Worm (Caenorhabditis elegans) whole organism, midembryonic: ENCODE results near the gene ess-2.

Experiments
- T22C8.4 ChIP-seq: fragments of 200-800 bp; sonication (Bioruptor generic); IDR thresholded peaks from 2 replicates; pipeline ENCODE4 v1.3.6; 2022; ENCODE audit warnings: missing genetic modification characterization, missing compliant biosample characterization
- flt-1 ChIP-seq: fragments of 200-800 bp; sonication (Bioruptor generic); IDR thresholded peaks from 2 replicates; pipeline ENCODE4 v1.3.6; 2022; ENCODE audit warnings: missing genetic modification characterization, missing compliant biosample characterization
- ref-1 ChIP-seq: fragments of 200-800 bp; sonication (Bioruptor generic); conservative IDR thresholded peaks from 2 replicates; pipeline ENCODE4 v1.3.6; 2022; ENCODE audit warnings: missing genetic modification reagents, missing genetic modification characterization, missing compliant biosample characterization
- tab-1 ChIP-seq: fragments of 200-800 bp; sonication (Bioruptor generic); IDR thresholded peaks from 2 replicates; pipeline ENCODE4 v1.3.6; 2022; ENCODE audit warnings: missing genetic modification characterization, missing compliant biosample characterization
- ztf-23 ChIP-seq: fragments of 200-800 bp; sonication (Bioruptor generic); IDR thresholded peaks from 2 replicates; pipeline ENCODE4 v1.3.6; 2022; ENCODE audit warnings: missing genetic modification reagents, missing genetic modification characterization, missing compliant biosample characterization
- ztf-29 ChIP-seq: fragments of 200-800 bp; sonication (Bioruptor generic); IDR thresholded peaks from 2 replicates; pipeline ENCODE4 v1.3.6; 2022; ENCODE audit warnings: missing genetic modification reagents, missing genetic modification characterization, missing compliant biosample characterization

DNA sequence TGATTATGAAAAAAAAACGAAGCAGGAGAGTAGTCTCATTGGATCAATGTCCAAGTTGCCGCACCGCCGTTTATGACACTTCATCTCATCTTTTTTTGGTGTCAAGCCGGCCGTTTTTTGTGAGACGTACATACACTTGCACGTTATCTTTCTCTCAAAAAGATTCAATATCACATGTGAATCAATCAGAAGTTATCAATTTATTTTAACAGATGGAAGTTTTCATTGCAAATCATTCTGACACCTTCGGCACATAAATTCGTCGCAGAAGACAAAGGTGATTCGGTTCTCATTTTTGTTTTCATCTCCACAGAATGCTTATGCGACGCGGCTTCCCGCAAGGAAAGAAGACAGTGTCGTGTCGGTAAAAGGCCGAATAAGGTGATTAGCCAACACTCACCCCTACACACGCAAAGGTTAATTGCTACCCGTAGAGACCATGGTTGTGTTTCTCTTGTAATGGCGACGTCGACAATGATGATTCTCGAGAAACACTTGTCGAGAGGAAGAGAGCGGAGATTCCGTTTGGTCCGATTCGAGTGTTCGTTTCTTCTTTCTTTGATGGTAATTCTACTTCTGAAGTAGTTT lies 14.1 kb upstream of the ess-2 start:
- TF ChIP-seq T22C8.4 (GFP tag; lab: Robert Waterston, UW) (no peak), flt-1 (GFP tag; lab: Robert Waterston, UW) (no peak), ztf-29 (GFP tag; lab: Robert Waterston, UW) (no peak), ref-1 (GFP tag; lab: Robert Waterston, UW) (no peak), tab-1 (GFP tag; lab: Robert Waterston, UW) (no peak), ztf-23 (no peak)
